Worm (Caenorhabditis elegans) whole organism, L1 larva: Measurements from ENCODE around the gene lrch-1.

Experiments
- egl-27 ChIP-seq, 2 experiments: fragments of 150-350 bp in 1 of 2; sonication (generic microtip); optimal IDR thresholded peaks; 3 replicates each; lab custom pipeline; 2017 to 2018; ENCODE audit warnings: missing biosample characterization in 2 of 2, missing genetic modification characterization in 2 of 2, missing genetic modification reagents in 2 of 2
- elt-3 ChIP-seq, 6 experiments: fragments of 150-350 bp in 1 of 6; sonication (generic microtip); optimal IDR thresholded peaks; 2 replicates each; lab custom pipeline; 2017 to 2018; ENCODE audit warnings: missing biosample characterization in 6 of 6, missing genetic modification characterization in 6 of 6, inconsistent platforms in 1 of 6
- fos-1 ChIP-seq: fragments of 150-350 bp; optimal IDR thresholded peaks from 2 replicates; lab custom pipeline; 2014; ENCODE audit warnings: missing biosample characterization, missing genetic modification characterization
- isw-1 ChIP-seq: fragments of 200-800 bp; sonication (Bioruptor generic); IDR thresholded peaks from 2 replicates; pipeline ENCODE4 v1.3.6; 2022; ENCODE audit warnings: missing genetic modification characterization, missing compliant biosample characterization
- jun-1 ChIP-seq: fragments of 150-350 bp; optimal IDR thresholded peaks from 2 replicates; lab custom pipeline; 2014; ENCODE audit warnings: missing biosample characterization, missing genetic modification reagents, missing genetic modification characterization
- lsy-2 ChIP-seq, 2 experiments: fragments of 150-350 bp; optimal IDR thresholded peaks; 2 replicates each; lab custom pipeline; 2014; ENCODE audit warnings: missing biosample characterization in 2 of 2, missing genetic modification characterization in 2 of 2
- mef-2 ChIP-seq: fragments of 150-350 bp; optimal IDR thresholded peaks from 2 replicates; lab custom pipeline; 2014; ENCODE audit warnings: missing biosample characterization, missing genetic modification characterization
- nhr-20 ChIP-seq: sonication (generic microtip); optimal IDR thresholded peaks from 2 replicates; lab custom pipeline; 2016; ENCODE audit warnings: mild to moderate bottlenecking, missing genetic modification characterization, missing compliant biosample characterization
- nhr-237 ChIP-seq: fragments of 150-350 bp; optimal IDR thresholded peaks from 2 replicates; lab custom pipeline; 2014; ENCODE audit warnings: missing biosample characterization, missing genetic modification characterization
- skn-1 ChIP-seq: fragments of 150-350 bp; optimal IDR thresholded peaks from 2 replicates; lab custom pipeline; 2014; ENCODE audit warnings: missing biosample characterization, missing genetic modification characterization
- snpc-4 ChIP-seq: fragments of 150-350 bp; optimal IDR thresholded peaks from 2 replicates; lab custom pipeline; 2014; ENCODE audit warnings: missing biosample characterization, missing genetic modification characterization
- zag-1 ChIP-seq: fragments of 150-350 bp; optimal IDR thresholded peaks from 2 replicates; lab custom pipeline; 2014; ENCODE audit warnings: missing biosample characterization, missing genetic modification characterization

DNA sequence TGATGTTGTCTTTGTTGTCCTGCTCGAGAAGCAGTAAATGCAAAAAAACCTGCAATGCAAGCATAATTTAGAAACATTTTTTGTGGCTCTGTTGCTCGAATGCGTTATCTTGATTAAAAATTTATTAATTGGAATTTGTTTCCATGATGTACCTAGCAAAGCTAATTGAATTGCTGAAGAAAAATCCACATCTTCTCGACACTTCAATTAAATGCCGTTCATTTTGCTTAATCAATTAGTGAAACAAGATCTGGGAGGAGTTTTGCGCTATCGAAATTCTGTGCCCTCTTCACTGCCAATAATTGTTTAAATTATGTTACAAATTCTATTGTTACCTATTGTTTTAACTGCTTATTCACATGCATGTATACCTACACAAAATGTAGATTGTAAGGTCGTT lies 40.6 kb downstream of the lrch-1 start, which contains the start of gene T25B2.3:
- TF ChIP-seq skn-1 (tag; lab: Kevin White, UChicago) (no peak), zag-1 (tag; lab: Kevin White, UChicago) (no peak), snpc-4 (tag; lab: Kevin White, UChicago) (no peak), nhr-237 (no peak), elt-3 (tag; optimal IDR thresholded peaks at IDR 0.05; lab: Kevin White, UChicago) (no peak), mef-2 (tag; lab: Kevin White, UChicago) (no peak), nhr-20 (no peak), fos-1 (tag; lab: Kevin White, UChicago) (no peak), isw-1 (no peak), lsy-2 (tag; optimal IDR thresholded peaks at IDR 0.05; lab: Kevin White, UChicago) (no peak), jun-1 (tag; lab: Kevin White, UChicago) (no peak), egl-27 (tag; optimal IDR thresholded peaks at IDR 0.05; lab: Kevin White, UChicago) (no peak)
